ENCODE assay signal across 3 fruit fly cellular contexts in the genomic region with DNA sequence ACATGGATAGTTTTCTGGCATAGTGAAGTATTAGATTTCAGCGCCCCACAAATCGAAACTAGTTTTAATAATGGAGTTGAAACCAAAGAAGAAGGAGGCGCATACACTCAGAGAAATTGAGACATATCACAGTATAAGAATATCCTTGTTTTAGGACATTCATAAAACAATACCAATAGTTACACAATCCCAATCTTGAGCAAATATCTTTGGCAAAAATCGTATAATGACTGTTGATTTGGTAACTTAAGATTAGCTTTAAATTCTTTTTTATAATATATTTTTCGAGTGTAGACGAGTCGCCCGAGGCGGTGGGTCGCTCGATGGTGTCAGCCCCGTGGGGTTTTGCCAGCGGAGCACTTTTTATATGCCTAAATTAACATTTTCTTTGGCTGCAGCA.
TF ChIP-seq lines count a peak whose summit lies in the region.

No protein-coding gene starts in this region.

- TF ChIP-seq CTCF in whole organism, embryonic (GFP tag; optimal IDR thresholded peaks at IDR 0.05; lab: Kevin White, UChicago) = no peak

TF ChIP-seq in whole organism, embryonic, 481 proteins besides CTCF, POLR2A, EP300 and RAD21 (continues in another document):
- TF ChIP-seq CG11560 (tag; IDR thresholded peaks at IDR 0.05; lab: Robert Waterston, UW) (no peak), zen2 (GFP tag; IDR thresholded peaks at IDR 0.05; lab: Robert Waterston, UW; ENCODE audit: partially characterized antibody) (no peak), Ets65A (GFP tag; lab: Kevin White, UChicago) (peak; percentile 39), Fer1 (GFP tag; optimal IDR thresholded peaks at IDR 0.05; lab: Kevin White, UChicago) (no peak), lola (GFP tag; optimal IDR thresholded peaks at IDR 0.05; lab: Kevin White, UChicago) (peak in 1 of 3 experiments; percentile 19), CG10274 (GFP tag; optimal IDR thresholded peaks at IDR 0.05; lab: Kevin White, UChicago) (no peak), Ssrp (tag; optimal IDR thresholded peaks at IDR 0.05; lab: Kevin White, UChicago) (peak; percentile 15), CG12769 (tag; optimal IDR thresholded peaks at IDR 0.05; lab: Kevin White, UChicago) (no peak), HmgD (GFP tag; optimal IDR thresholded peaks at IDR 0.05; lab: Kevin White, UChicago) (no peak), hkb (optimal IDR thresholded peaks at IDR 0.05; lab: Kevin White, UChicago) (no peak), hkb (GFP tag; IDR thresholded peaks at IDR 0.05; lab: Robert Waterston, UW) (peak; percentile 35; the same call in 1 of the 2 replicates), eyg (GFP tag; optimal IDR thresholded peaks at IDR 0.05; lab: Kevin White, UChicago) (no peak), bsh (GFP tag; optimal IDR thresholded peaks at IDR 0.05; lab: Kevin White, UChicago) (peak in 1 of 2 experiments; percentile 17), sens (GFP tag; lab: Kevin White, UChicago) (peak; percentile 50), vvl (GFP tag; IDR thresholded peaks at IDR 0.05; lab: Robert Waterston, UW) (no peak), nau (GFP tag; optimal IDR thresholded peaks at IDR 0.05; lab: Kevin White, UChicago) (no peak), Hey (tag; optimal IDR thresholded peaks at IDR 0.05; lab: Kevin White, UChicago) (no peak), odd (GFP tag; optimal IDR thresholded peaks at IDR 0.05; lab: Kevin White, UChicago) (peak; percentile 27), ATbp (GFP tag; optimal IDR thresholded peaks at IDR 0.05; lab: Kevin White, UChicago) (no peak), CG42726 (GFP tag; IDR thresholded peaks at IDR 0.05; lab: Robert Waterston, UW; ENCODE audit: partially characterized antibody) (0 out of 2 replicates have a peak, but pooled peaks have one; percentile 40), sim (GFP tag; IDR thresholded peaks at IDR 0.05; lab: Robert Waterston, UW) (no peak), gcm2 (GFP tag; optimal IDR thresholded peaks at IDR 0.05; lab: Kevin White, UChicago) (no peak), CG17612 (GFP tag; IDR thresholded peaks at IDR 0.05; lab: Robert Waterston, UW) (no peak), CG11504 (tag; optimal IDR thresholded peaks at IDR 0.05; lab: Kevin White, UChicago) (peak; percentile 47), mirr (GFP tag; optimal IDR thresholded peaks at IDR 0.05; lab: Kevin White, UChicago) (no peak), Drgx (GFP tag; IDR thresholded peaks at IDR 0.05; lab: Robert Waterston, UW) (peak; percentile 23; the same call in 1 of the 2 replicates), CG8388 (GFP tag; optimal IDR thresholded peaks at IDR 0.05; lab: Kevin White, UChicago) (peak; percentile 2), Xbp1 (GFP tag; optimal IDR thresholded peaks at IDR 0.05; lab: Kevin White, UChicago) (peak; percentile 8), Med (GFP tag; lab: Kevin White, UChicago) (peak; percentile 29)

TF ChIP-seq in whole organism, prepupa, 60 proteins besides CTCF, POLR2A, EP300 and RAD21 (continues in another document):
- TF ChIP-seq salr (GFP tag; optimal IDR thresholded peaks at IDR 0.05; lab: Kevin White, UChicago) (peak in 1 of 2 experiments; percentile 11), CG1621 (tag; optimal IDR thresholded peaks at IDR 0.05; lab: Kevin White, UChicago) (no peak), lz (GFP tag; optimal IDR thresholded peaks at IDR 0.05; lab: Kevin White, UChicago) (no peak), CG11762 (GFP tag; optimal IDR thresholded peaks at IDR 0.05; lab: Kevin White, UChicago; ENCODE audit: insufficient read depth) (no peak), Blimp-1 (GFP tag; optimal IDR thresholded peaks at IDR 0.05; lab: Kevin White, UChicago) (no peak), fd59A (GFP tag; optimal IDR thresholded peaks at IDR 0.05; lab: Kevin White, UChicago) (no peak), vri (GFP tag; optimal IDR thresholded peaks at IDR 0.05; lab: Kevin White, UChicago) (no peak), CG7368 (GFP tag; optimal IDR thresholded peaks at IDR 0.05; lab: Kevin White, UChicago) (no peak), acj6 (GFP tag; optimal IDR thresholded peaks at IDR 0.05; lab: Kevin White, UChicago) (no peak), Hr39 (GFP tag; optimal IDR thresholded peaks at IDR 0.05; lab: Kevin White, UChicago) (no peak), svp (GFP tag; lab: Kevin White, UChicago) (no peak), Ets96B (tag; optimal IDR thresholded peaks at IDR 0.05; lab: Kevin White, UChicago) (no peak), CG34406 (GFP tag; optimal IDR thresholded peaks at IDR 0.05; lab: Kevin White, UChicago) (no peak), eg (GFP tag; IDR thresholded peaks at IDR 0.05; lab: Robert Waterston, UW) (0 out of 3 replicates have a peak, but pooled peaks have one; percentile 55), Sox102F (GFP tag; optimal IDR thresholded peaks at IDR 0.05; lab: Kevin White, UChicago) (no peak), CG31627 (GFP tag; optimal IDR thresholded peaks at IDR 0.05; lab: Kevin White, UChicago) (no peak), CG10669 (GFP tag; optimal IDR thresholded peaks at IDR 0.05; lab: Kevin White, UChicago) (no peak), CG9139 (GFP tag; optimal IDR thresholded peaks at IDR 0.05; lab: Kevin White, UChicago) (no peak), CG11902 (GFP tag; optimal IDR thresholded peaks at IDR 0.05; lab: Kevin White, UChicago) (no peak), pdm3 (GFP tag; optimal IDR thresholded peaks at IDR 0.05; lab: Kevin White, UChicago) (no peak), ss (GFP tag; optimal IDR thresholded peaks at IDR 0.05; lab: Kevin White, UChicago) (no peak), fkh (GFP tag; optimal IDR thresholded peaks at IDR 0.05; lab: Kevin White, UChicago) (no peak), achi (GFP tag; optimal IDR thresholded peaks at IDR 0.05; lab: Kevin White, UChicago) (no peak), Sox14 (GFP tag; optimal IDR thresholded peaks at IDR 0.05; lab: Kevin White, UChicago) (no peak), Ets21C (GFP tag; optimal IDR thresholded peaks at IDR 0.05; lab: Kevin White, UChicago) (no peak), Gug (GFP tag; IDR thresholded peaks at IDR 0.05; lab: Robert Waterston, UW) (no peak), Hr4 (GFP tag; optimal IDR thresholded peaks at IDR 0.05; lab: Kevin White, UChicago) (peak; percentile 78), CG3032 (tag; optimal IDR thresholded peaks at IDR 0.05; lab: Kevin White, UChicago) (no peak), dsx (GFP tag; optimal IDR thresholded peaks at IDR 0.05; lab: Kevin White, UChicago; ENCODE audit: poor library complexity, severe bottlenecking) (no peak), CG8119 (GFP tag; IDR thresholded peaks at IDR 0.05; lab: Robert Waterston, UW) (peak; percentile 70), CG6808 (GFP tag; optimal IDR thresholded peaks at IDR 0.05; lab: Kevin White, UChicago) (no peak), Lpt (GFP tag; optimal IDR thresholded peaks at IDR 0.05; lab: Kevin White, UChicago) (peak; percentile 39)

TF ChIP-seq in whole organism, pupa, 21 proteins besides CTCF, POLR2A, EP300 and RAD21:
- TF ChIP-seq Pif1A (GFP tag; optimal IDR thresholded peaks at IDR 0.05; lab: Kevin White, UChicago) (no peak), rn (GFP tag; IDR thresholded peaks at IDR 0.05; lab: Robert Waterston, UW) (0 out of 2 replicates have a peak, but pooled peaks have one; percentile 14), CG32121 (GFP tag; IDR thresholded peaks at IDR 0.05; lab: Robert Waterston, UW) (peak; percentile 58), Ets98B (GFP tag; IDR thresholded peaks at IDR 0.05; lab: Robert Waterston, UW) (peak; percentile 49; the same call in 1 of the 2 replicates), Pif1B (GFP tag; optimal IDR thresholded peaks at IDR 0.05; lab: Kevin White, UChicago) (no peak), CG8301 (tag; optimal IDR thresholded peaks at IDR 0.05; lab: Kevin White, UChicago) (peak; percentile 5), CG4496 (GFP tag; IDR thresholded peaks at IDR 0.05; lab: Robert Waterston, UW) (peak; percentile 45; the same call in 1 of the 3 replicates), CG34367 (tag; optimal IDR thresholded peaks at IDR 0.05; lab: Kevin White, UChicago) (no peak)
